Worm (Caenorhabditis elegans): Measurements from ENCODE around the gene T04H1.13.

Gene T04H1.13

ce11 chrV:12261377-12261776 is 16.5 kb upstream of the T04H1.13 start, which contains the start of gene tbb-6:
Gene tbb-6, plus strand, starts transcription at chrV:12261531.
- TF ChIP-seq hmg-1.1 (GFP tag; IDR thresholded peaks at IDR 0.05) (no peak), aly-2 (tag; optimal IDR thresholded peaks at IDR 0.05) (no peak)

ce11 chrV:12258922-12259321 is 14.1 kb upstream of the T04H1.13 start, which contains the start of gene ugt-56:
Gene ugt-56, plus strand, starts transcription at chrV:12258982.
- TF ChIP-seq aly-2 (tag; optimal IDR thresholded peaks at IDR 0.05) (no peak), Y48G9A.11 (GFP tag; IDR thresholded peaks at IDR 0.05) (no peak), mdl-1 (tag; optimal IDR thresholded peaks at IDR 0.05) (no peak), aha-1 (tag) (peak; percentile 97), mep-1 (tag; optimal IDR thresholded peaks at IDR 0.05) (no peak), madf-9 (GFP tag; conservative IDR thresholded peaks at IDR 0.05) (no peak)

ce11 chrV:12256398-12256797 is 11.6 kb upstream of the T04H1.13 start, which contains the start of gene ugt-55:
Gene ugt-55, plus strand, starts transcription at chrV:12256698.
- TF ChIP-seq nhr-41 (GFP tag; IDR thresholded peaks at IDR 0.05) (no peak), T26A8.4 (GFP tag; IDR thresholded peaks at IDR 0.05) (no peak), nhr-111 (GFP tag; optimal IDR thresholded peaks at IDR 0.05) (no peak), nhr-102 (tag; optimal IDR thresholded peaks at IDR 0.05) (no peak), nhr-11 (tag; optimal IDR thresholded peaks at IDR 0.05) (no peak), nhr-77 (tag; optimal IDR thresholded peaks at IDR 0.05) (no peak), madf-9 (GFP tag; conservative IDR thresholded peaks at IDR 0.05) (no peak), Y48G9A.11 (GFP tag; IDR thresholded peaks at IDR 0.05) (no peak), tra-1 (GFP tag; IDR thresholded peaks at IDR 0.05) (no peak), sdz-12 (GFP tag; optimal IDR thresholded peaks at IDR 0.05) (no peak), daf-12 (tag; optimal IDR thresholded peaks at IDR 0.05) (no peak), dve-1 (tag; optimal IDR thresholded peaks at IDR 0.05; ENCODE audit: insufficient read depth) (no peak), spr-1 (tag; optimal IDR thresholded peaks at IDR 0.05) (no peak)

ce11 chrV:12255343-12255742 is 10.5 kb upstream of the T04H1.13 start, which contains the start of gene T04H1.12:
Gene T04H1.12, plus strand, starts transcription at chrV:12255643.
- TF ChIP-seq unc-39 (tag; optimal IDR thresholded peaks at IDR 0.05) = no peak
- TF ChIP-seq unc-62 (GFP tag; optimal IDR thresholded peaks at IDR 0.05 in 1 of 2) = peak in 1 of 2 experiments; percentile 23
- TF ChIP-seq unc-62 (tag; optimal IDR thresholded peaks at IDR 0.05) = no peak
- TF ChIP-seq snpc-4 (tag; optimal IDR thresholded peaks at IDR 0.05) = no peak
- no peak for TF ChIP-seq pha-4 (GFP tag; IDR thresholded peaks at IDR 0.05)
- TF ChIP-seq pha-4 (tag; optimal IDR thresholded peaks at IDR 0.05) = no peak
- TF ChIP-seq lin-29 (GFP tag; IDR thresholded peaks at IDR 0.05) = no peak
- no peak for TF ChIP-seq hif-1 (tag; optimal IDR thresholded peaks at IDR 0.05)
- TF ChIP-seq ztf-11 (tag; optimal IDR thresholded peaks at IDR 0.05) = no peak

ce11 chrV:12252272-12252671 is 7.4 kb upstream of the T04H1.13 start, which contains the start of gene lrx-1:
Gene lrx-1, plus strand, starts transcription at chrV:12252572.
- TF ChIP-seq hlh-11 (tag; optimal IDR thresholded peaks at IDR 0.05) = no peak
- no peak for TF ChIP-seq daf-16 (GFP tag; optimal IDR thresholded peaks at IDR 0.05)
- TF ChIP-seq daf-16 (tag; optimal IDR thresholded peaks at IDR 0.05) = no peak
- no peak for TF ChIP-seq Y105C5A.15 (GFP tag; IDR thresholded peaks at IDR 0.05)
- TF ChIP-seq lsy-2 (tag; optimal IDR thresholded peaks at IDR 0.05) = no peak
- no peak for TF ChIP-seq hmg-1.1 (GFP tag; IDR thresholded peaks at IDR 0.05)
- no peak for TF ChIP-seq mes-2 (tag; optimal IDR thresholded peaks at IDR 0.05; ENCODE audit: poor library complexity, severe bottlenecking)
- no peak for TF ChIP-seq nhr-76 (tag; optimal IDR thresholded peaks at IDR 0.05)
- no peak for TF ChIP-seq nhr-42 (GFP tag; IDR thresholded peaks at IDR 0.05)
- no peak for TF ChIP-seq sdz-12 (GFP tag; optimal IDR thresholded peaks at IDR 0.05)
- no peak for TF ChIP-seq ceh-28 (tag; optimal IDR thresholded peaks at IDR 0.05)
- TF ChIP-seq ceh-20 (GFP tag; IDR thresholded peaks at IDR 0.05) = no peak
- no peak for TF ChIP-seq lin-13 (GFP tag; optimal IDR thresholded peaks at IDR 0.05)
- TF ChIP-seq F37D6.2 (tag; optimal IDR thresholded peaks at IDR 0.05) = no peak

All from whole organism, L4 larva.